Fruit fly (Drosophila melanogaster) whole organism, embryonic: ENCODE results near the gene CG7320.

ENCODE experiments used
- Asciz ChIP-seq: fragments of 200-800 bp; sonication (Bioruptor generic); optimal IDR thresholded peaks from 2 replicates; lab custom pipeline; 2017; ENCODE audit warnings: missing biosample characterization, mild to moderate bottlenecking, missing genetic modification characterization, missing genetic modification reagents
- CG1024 ChIP-seq: fragments of 200-800 bp; sonication (Bioruptor generic); IDR thresholded peaks from 2 replicates; pipeline ENCODE4 v1.3.6; 2022; ENCODE audit warnings: missing biosample characterization, missing genetic modification characterization
- CG11560 ChIP-seq: fragments of 200-800 bp; sonication (Bioruptor generic); IDR thresholded peaks from 3 replicates; pipeline ENCODE4 v1.3.6; 2022; ENCODE audit warnings: missing biosample characterization, missing genetic modification characterization
- CG13123 ChIP-seq: fragments of 200-800 bp; sonication (Bioruptor generic); optimal IDR thresholded peaks from 2 replicates; lab custom pipeline; 2016; ENCODE audit warnings: missing biosample characterization, missing genetic modification characterization
- CG13894 ChIP-seq: fragments of 200-800 bp; sonication (Bioruptor generic); optimal IDR thresholded peaks from 3 replicates; lab custom pipeline; 2018; ENCODE audit warnings: missing biosample characterization, mild to moderate bottlenecking, missing genetic modification characterization, moderate library complexity
- CG17829 ChIP-seq: fragments of 200-800 bp; optimal IDR thresholded peaks from 2 replicates; lab custom pipeline; 2019; ENCODE audit warnings: missing biosample characterization, mild to moderate bottlenecking, missing genetic modification characterization, moderate library complexity
- CG2116 ChIP-seq: fragments of 200-800 bp; sonication (Bioruptor generic); optimal IDR thresholded peaks from 3 replicates; lab custom pipeline; 2018; ENCODE audit warnings: missing biosample characterization, mild to moderate bottlenecking, missing genetic modification characterization
- CG30403 ChIP-seq: fragments of 200-800 bp; sonication (Bioruptor generic); optimal IDR thresholded peaks from 3 replicates; lab custom pipeline; 2016; ENCODE audit warnings: missing biosample characterization, missing genetic modification characterization
- CG31441 ChIP-seq: fragments of 200-800 bp; sonication (Bioruptor generic); IDR thresholded peaks from 2 replicates; pipeline ENCODE4 v1.3.6; 2022; ENCODE audit warnings: missing biosample characterization, missing genetic modification characterization
- CG32772 ChIP-seq: fragments of 200-800 bp; sonication (Bioruptor generic); IDR thresholded peaks from 2 replicates; pipeline ENCODE4 v1.3.6; 2022; ENCODE audit warnings: missing biosample characterization, missing genetic modification characterization
- CG43689 ChIP-seq: fragments of 200-800 bp; sonication (Bioruptor generic); IDR thresholded peaks from 2 replicates; pipeline ENCODE4 v1.3.6; 2022; ENCODE audit warnings: missing biosample characterization, missing genetic modification characterization
- CG4424 ChIP-seq: fragments of 200-800 bp; sonication (Bioruptor generic); optimal IDR thresholded peaks from 3 replicates; lab custom pipeline; 2016; ENCODE audit warnings: missing biosample characterization, missing genetic modification characterization
- CG4730 ChIP-seq: fragments of 200-800 bp; sonication (Bioruptor generic); IDR thresholded peaks from 2 replicates; pipeline ENCODE4 v1.3.6; 2022; ENCODE audit warnings: missing biosample characterization, missing genetic modification characterization
- CG7357 ChIP-seq: fragments of 200-800 bp; sonication (Bioruptor generic); IDR thresholded peaks from 3 replicates; pipeline ENCODE4 v1.3.6; 2022; ENCODE audit warnings: missing biosample characterization, missing genetic modification characterization
- CG8290 ChIP-seq, 3 experiments: fragments of 200-800 bp; sonication (Bioruptor generic); optimal IDR thresholded peaks; 2 replicates each; lab custom pipeline; 2016 to 2019; ENCODE audit warnings: missing biosample characterization in 3 of 3, missing genetic modification characterization in 3 of 3, mild to moderate bottlenecking in 2 of 3, moderate library complexity in 1 of 3
- CTCF ChIP-seq: fragments of 200-800 bp; sonication (Bioruptor generic); optimal IDR thresholded peaks from 2 replicates; lab custom pipeline; 2017; ENCODE audit warnings: missing biosample characterization, mild to moderate bottlenecking, missing genetic modification characterization, moderate library complexity
- Camta ChIP-seq: fragments of 200-800 bp; sonication (Bioruptor generic); optimal IDR thresholded peaks from 2 replicates; lab custom pipeline; 2016; ENCODE audit warnings: missing biosample characterization, missing genetic modification characterization
- CkIIα-i1 ChIP-seq: fragments of 200-800 bp; sonication (Bioruptor generic); IDR thresholded peaks from 2 replicates; pipeline ENCODE4 v1.3.6; 2022; ENCODE audit warnings: missing biosample characterization, missing genetic modification characterization
- Dbx ChIP-seq: fragments of 200-800 bp; sonication (Bioruptor generic); IDR thresholded peaks from 3 replicates; pipeline ENCODE4 v1.3.6; 2022; ENCODE audit warnings: missing biosample characterization, missing genetic modification characterization
- Elba2 ChIP-seq: fragments of 200-800 bp; sonication (Bioruptor generic); optimal IDR thresholded peaks from 3 replicates; lab custom pipeline; 2016; ENCODE audit warnings: missing biosample characterization, missing genetic modification characterization
- Fer1 ChIP-seq: fragments of 200-800 bp; sonication (Bioruptor generic); optimal IDR thresholded peaks from 2 replicates; lab custom pipeline; 2017; ENCODE audit warnings: missing biosample characterization, mild to moderate bottlenecking, missing genetic modification characterization
- HmgZ ChIP-seq: fragments of 200-800 bp; sonication (Bioruptor generic); optimal IDR thresholded peaks from 2 replicates; lab custom pipeline; 2018; ENCODE audit warnings: missing biosample characterization, mild to moderate bottlenecking, missing genetic modification characterization
- Hmx ChIP-seq: fragments of 200-800 bp; sonication (Bioruptor generic); optimal IDR thresholded peaks from 2 replicates; lab custom pipeline; 2016; ENCODE audit warnings: missing biosample characterization, missing genetic modification characterization
- Hsf ChIP-seq: fragments of 200-800 bp; sonication (Bioruptor generic); optimal IDR thresholded peaks from 3 replicates; lab custom pipeline; 2016; ENCODE audit warnings: missing biosample characterization, missing genetic modification characterization
- Mes4 ChIP-seq: fragments of 200-800 bp; sonication (Bioruptor generic); optimal IDR thresholded peaks from 2 replicates; lab custom pipeline; 2016; ENCODE audit warnings: missing biosample characterization, missing genetic modification characterization
- Mrtf ChIP-seq: fragments of 200-800 bp; sonication (Bioruptor generic); IDR thresholded peaks from 3 replicates; pipeline ENCODE4 v1.3.6; 2022; ENCODE audit warnings: missing biosample characterization, missing genetic modification characterization
- Poxn ChIP-seq: fragments of 200-800 bp; sonication (Bioruptor generic); IDR thresholded peaks from 2 replicates; pipeline ENCODE4 v1.3.6; 2022; ENCODE audit warnings: missing biosample characterization, missing genetic modification characterization
- Stat92E ChIP-seq, 3 experiments: fragments of >200 bp in 2 of 3; fragments of 200-800 bp in 1 of 3; sonication (Bioruptor generic) in 1 of 3; optimal IDR thresholded peaks; 2 replicates each; lab custom pipeline; 2017 to 2019; ENCODE audit warnings: missing biosample characterization in 3 of 3, missing genetic modification characterization in 3 of 3, mild to moderate bottlenecking in 1 of 3, moderate library complexity in 1 of 3
- bigmax ChIP-seq: fragments of 200-800 bp; sonication (Bioruptor generic); optimal IDR thresholded peaks from 2 replicates; lab custom pipeline; 2018; ENCODE audit warnings: missing biosample characterization, mild to moderate bottlenecking, missing genetic modification characterization
- da ChIP-seq: fragments of 200-800 bp; sonication (Bioruptor generic); optimal IDR thresholded peaks from 2 replicates; lab custom pipeline; 2016; ENCODE audit warnings: missing biosample characterization, missing genetic modification characterization
- disco-r ChIP-seq: fragments of 200-800 bp; sonication (Bioruptor generic); optimal IDR thresholded peaks from 2 replicates; lab custom pipeline; 2016; ENCODE audit warnings: missing biosample characterization, missing genetic modification characterization
- dmrt11E ChIP-seq: fragments of 200-800 bp; sonication (Bioruptor generic); optimal IDR thresholded peaks from 3 replicates; lab custom pipeline; 2018; ENCODE audit warnings: missing biosample characterization, mild to moderate bottlenecking, missing genetic modification characterization, moderate library complexity
- gce ChIP-seq: fragments of 200-800 bp; sonication (Bioruptor generic); IDR thresholded peaks from 3 replicates; pipeline ENCODE4 v1.3.6; 2022; ENCODE audit warnings: missing biosample characterization, missing genetic modification characterization
- nerfin-2 ChIP-seq: fragments of 200-800 bp; sonication (Bioruptor generic); IDR thresholded peaks from 2 replicates; pipeline ENCODE4 v1.3.6; 2022; ENCODE audit warnings: missing biosample characterization, missing genetic modification characterization; ENCODE audit not compliant: partially characterized antibody
- pb ChIP-seq: fragments of 200-800 bp; sonication (Bioruptor generic); optimal IDR thresholded peaks from 3 replicates; lab custom pipeline; 2016; ENCODE audit warnings: missing biosample characterization, missing genetic modification characterization
- phol ChIP-seq: fragments of 200-800 bp; sonication (Bioruptor generic); optimal IDR thresholded peaks from 3 replicates; lab custom pipeline; 2018; ENCODE audit warnings: missing biosample characterization, mild to moderate bottlenecking, missing genetic modification characterization, moderate library complexity
- pnt ChIP-seq: fragments of 200-800 bp; sonication (Bioruptor generic); optimal IDR thresholded peaks from 3 replicates; lab custom pipeline; 2016; ENCODE audit warnings: missing biosample characterization, missing genetic modification characterization
- pros ChIP-seq: fragments of 200-800 bp; sonication (Bioruptor generic); optimal IDR thresholded peaks from 3 replicates; lab custom pipeline; 2019; ENCODE audit warnings: missing biosample characterization, mild to moderate bottlenecking, missing genetic modification characterization, moderate library complexity
- psq ChIP-seq: fragments of 200-800 bp; sonication (Bioruptor generic); optimal IDR thresholded peaks from 2 replicates; lab custom pipeline; 2017; ENCODE audit warnings: missing biosample characterization, missing genetic modification characterization
- pum ChIP-seq: fragments of 200-800 bp; sonication (Bioruptor generic); optimal IDR thresholded peaks from 2 replicates; lab custom pipeline; 2016; ENCODE audit warnings: missing biosample characterization, missing genetic modification characterization
- sens ChIP-seq: fragments of 200-800 bp; sonication (Bioruptor generic); peaks from one replicate; lab custom pipeline; 2016; ENCODE audit warnings: missing biosample characterization, missing genetic modification characterization
- slp2 ChIP-seq: fragments of 200-800 bp; sonication (Bioruptor generic); optimal IDR thresholded peaks from 2 replicates; lab custom pipeline; 2016; ENCODE audit warnings: missing biosample characterization, missing genetic modification characterization
- unpg ChIP-seq: fragments of 200-800 bp; sonication (Bioruptor generic); optimal IDR thresholded peaks from 3 replicates; lab custom pipeline; 2018; ENCODE audit warnings: missing biosample characterization, mild to moderate bottlenecking, missing genetic modification characterization, moderate library complexity
- yki ChIP-seq: fragments of >200 bp; optimal IDR thresholded peaks from 3 replicates; lab custom pipeline; 2018
- zen ChIP-seq: fragments of 200-800 bp; sonication (Bioruptor generic); optimal IDR thresholded peaks from 3 replicates; lab custom pipeline; 2018; ENCODE audit warnings: missing biosample characterization, mild to moderate bottlenecking, missing genetic modification characterization, moderate library complexity

Gene CG7320

dm6 chr3L:18215669-18216068 is 14.4 kb downstream of the CG7320 start (continued):
- no peak for TF ChIP-seq bigmax (GFP tag; lab: Kevin White, UChicago)
- TF ChIP-seq slp2 (GFP tag; lab: Kevin White, UChicago) = peak; percentile 34
- TF ChIP-seq CTCF (GFP tag; lab: Kevin White, UChicago) = no peak
- no peak for TF ChIP-seq Mrtf (GFP tag; lab: Robert Waterston, UW)
- peak; percentile 81 for TF ChIP-seq dmrt11E
- no peak for TF ChIP-seq CkIIα-i1 (GFP tag; lab: Robert Waterston, UW)
- peak; percentile 92 for TF ChIP-seq sens (GFP tag; lab: Kevin White, UChicago)
- no peak for TF ChIP-seq CG4730 (GFP tag; lab: Robert Waterston, UW)
- TF ChIP-seq CG2116 = no peak
- no peak for TF ChIP-seq psq (GFP tag; lab: Kevin White, UChicago)
- peak in 1 of 3 experiments; percentile 41 for TF ChIP-seq Stat92E (GFP tag; optimal IDR thresholded peaks at IDR 0.05; lab: Kevin White, UChicago)
- peak; percentile 36 for TF ChIP-seq Mes4 (GFP tag; lab: Kevin White, UChicago)
- TF ChIP-seq nerfin-2 (GFP tag; lab: Robert Waterston, UW) = no peak
- no peak for TF ChIP-seq disco-r (GFP tag; lab: Kevin White, UChicago)
- TF ChIP-seq unpg (GFP tag; lab: Kevin White, UChicago) = peak; percentile 68
- TF ChIP-seq CG1024 (GFP tag; lab: Robert Waterston, UW) = no peak
- peak; percentile 47 for TF ChIP-seq pum
- TF ChIP-seq phol (tag; lab: Kevin White, UChicago) = peak; percentile 65
- peak; percentile 61 for TF ChIP-seq CG4424
- TF ChIP-seq Fer1 (GFP tag; lab: Kevin White, UChicago) = no peak
- peak; percentile 81 for TF ChIP-seq zen (tag; lab: Kevin White, UChicago)
- TF ChIP-seq CG32772 (GFP tag; lab: Robert Waterston, UW) = 0 out of 2 replicates have a peak, but pooled peaks have one; percentile 27
- peak; percentile 54; the same call in 1 of the 2 replicates for TF ChIP-seq CG31441 (GFP tag; lab: Robert Waterston, UW)
- TF ChIP-seq CG17829 = peak; percentile 70
- no peak for TF ChIP-seq gce
- TF ChIP-seq yki (lab: Kevin White, UChicago) = no peak
- no peak for TF ChIP-seq CG7357 (GFP tag; lab: Robert Waterston, UW)
- peak; percentile 40 for TF ChIP-seq Camta (GFP tag; lab: Kevin White, UChicago)
- TF ChIP-seq Hsf (GFP tag; lab: Kevin White, UChicago) = peak; percentile 36
- no peak for TF ChIP-seq pb (GFP tag; lab: Kevin White, UChicago)
- no peak for TF ChIP-seq HmgZ (tag; lab: Kevin White, UChicago)
- no peak for TF ChIP-seq CG43689 (GFP tag; lab: Robert Waterston, UW)
- peak; percentile 46 for TF ChIP-seq pnt
- TF ChIP-seq pros (GFP tag; lab: Kevin White, UChicago) = no peak
- TF ChIP-seq CG13123 (GFP tag; lab: Kevin White, UChicago) = peak; percentile 2
- TF ChIP-seq CG13894 (tag; lab: Kevin White, UChicago) = no peak
- peak; percentile 42 for TF ChIP-seq CG8290 (GFP tag; optimal IDR thresholded peaks at IDR 0.05; lab: Kevin White, UChicago)
- TF ChIP-seq CG8290 (tag; optimal IDR thresholded peaks at IDR 0.05; lab: Kevin White, UChicago) = peak in 1 of 2 experiments; percentile 38
- TF ChIP-seq Asciz (GFP tag; lab: Kevin White, UChicago) = no peak
- TF ChIP-seq Dbx = no peak
- no peak for TF ChIP-seq CG11560 (tag; lab: Robert Waterston, UW)
- TF ChIP-seq CG30403 (GFP tag; lab: Kevin White, UChicago) = peak; percentile 52
- no peak for TF ChIP-seq da (GFP tag; lab: Kevin White, UChicago)
- TF ChIP-seq Hmx (GFP tag; lab: Kevin White, UChicago) = no peak
- TF ChIP-seq Elba2 (GFP tag; lab: Kevin White, UChicago) = no peak
- no peak for TF ChIP-seq Poxn (GFP tag; lab: Robert Waterston, UW)
